Worm (Caenorhabditis elegans) whole organism, L3 larva: ENCODE results near the gene fbxa-74.

ENCODE experiments used
- lsy-12 ChIP-seq: sonication (generic microtip); optimal IDR thresholded peaks from 2 replicates; lab custom pipeline; 2016; ENCODE audit warnings: mild to moderate bottlenecking, missing genetic modification characterization, missing compliant biosample characterization
- nhr-237 ChIP-seq: fragments of 150-350 bp; optimal IDR thresholded peaks from 2 replicates; lab custom pipeline; 2014; ENCODE audit warnings: missing biosample characterization, missing genetic modification characterization
- nhr-25 ChIP-seq: sonication (generic microtip); optimal IDR thresholded peaks from 2 replicates; lab custom pipeline; 2017; ENCODE audit warnings: missing biosample characterization, missing genetic modification characterization
- nhr-77 ChIP-seq: fragments of 150-350 bp; optimal IDR thresholded peaks from 2 replicates; lab custom pipeline; 2014; ENCODE audit warnings: missing biosample characterization, missing genetic modification characterization
- zag-1 ChIP-seq: fragments of 150-350 bp; optimal IDR thresholded peaks from 2 replicates; lab custom pipeline; 2014; ENCODE audit warnings: missing biosample characterization, missing genetic modification characterization

DNA sequence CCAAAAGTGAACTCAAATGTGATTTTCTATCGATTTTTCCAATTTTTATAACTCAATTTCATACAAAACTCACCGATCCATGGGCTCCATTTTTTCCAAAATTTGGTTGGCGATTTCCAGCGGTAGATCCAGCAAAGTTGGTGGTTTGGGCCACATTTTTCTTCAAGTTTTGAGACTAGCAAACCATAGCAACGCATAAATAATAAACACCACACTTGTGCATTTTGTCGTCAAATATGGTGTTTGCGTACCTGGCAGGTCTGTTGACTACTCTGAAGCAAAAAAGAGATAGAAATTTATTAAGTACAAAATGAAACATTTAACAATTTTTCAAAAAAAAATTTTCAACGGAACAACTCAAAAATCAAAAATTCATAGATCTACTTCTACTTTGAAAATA, 6.5 kb upstream of the fbxa-74 start:
- no peak for TF ChIP-seq nhr-77 (tag; lab: Kevin White, UChicago)
- no peak for TF ChIP-seq nhr-237
- no peak for TF ChIP-seq lsy-12 (tag; lab: Kevin White, UChicago)
- no peak for TF ChIP-seq nhr-25 (tag; lab: Kevin White, UChicago)
- no peak for TF ChIP-seq zag-1
